Worm (Caenorhabditis elegans) whole organism, L4/young adult: ENCODE data around the gene col-77.

Experiments
- W03F9.2 ChIP-seq: fragments of 150-350 bp; optimal IDR thresholded peaks from 2 replicates; lab custom pipeline; 2014; ENCODE audit warnings: missing biosample characterization, missing genetic modification characterization
- dao-5 ChIP-seq: sonication (generic microtip); optimal IDR thresholded peaks from 2 replicates; lab custom pipeline; 2016; ENCODE audit warnings: missing genotype, missing genetic modification characterization, moderate library complexity, missing compliant biosample characterization
- him-1 ChIP-seq: sonication (generic microtip); optimal IDR thresholded peaks from 2 replicates; lab custom pipeline; 2016; ENCODE audit warnings: missing genotype, missing genetic modification reagents, missing genetic modification characterization, missing compliant biosample characterization

- TF ChIP-seq dao-5 (no peak), him-1 (tag; lab: Kevin White, UChicago) (no peak), W03F9.2 (tag; lab: Kevin White, UChicago) (no peak)
Measured at ce11 chrII:8369059-8369458, 9.9 kb upstream of the col-77 start, which contains the start of gene amt-3.
